Worm (Caenorhabditis elegans) whole organism, young adult: ENCODE data around the gene M142.5.

Experiments used
- B0261.1 ChIP-seq: sonication (generic microtip); optimal IDR thresholded peaks from 2 replicates; lab custom pipeline; 2016; ENCODE audit warnings: mild to moderate bottlenecking, missing genetic modification characterization, moderate library complexity, missing compliant biosample characterization
- F33H1.4 ChIP-seq: fragments of 200-800 bp; sonication (Bioruptor generic); IDR thresholded peaks from 2 replicates; pipeline ENCODE4 v1.3.6; 2022; ENCODE audit warnings: missing genetic modification reagents, missing genetic modification characterization, missing compliant biosample characterization
- F55B11.4 ChIP-seq: sonication (generic microtip); optimal IDR thresholded peaks from 2 replicates; lab custom pipeline; 2016; ENCODE audit warnings: missing compliant biosample characterization, missing genetic modification characterization, borderline replicate concordance; ENCODE audit not compliant: insufficient read depth
- attf-5 ChIP-seq: fragments of 200-800 bp; sonication (Bioruptor generic); optimal IDR thresholded peaks from 2 replicates; lab custom pipeline; 2018; ENCODE audit warnings: mild to moderate bottlenecking, missing genetic modification characterization, missing compliant biosample characterization
- ceh-40 ChIP-seq: fragments of 200-800 bp; sonication (Bioruptor generic); IDR thresholded peaks from 2 replicates; pipeline ENCODE4 v1.3.6; 2022; ENCODE audit warnings: missing genetic modification characterization, missing compliant biosample characterization
- ceh-58 ChIP-seq: fragments of 200-800 bp; sonication (Bioruptor generic); IDR thresholded peaks from 2 replicates; pipeline ENCODE4 v1.3.6; 2022; ENCODE audit warnings: missing genetic modification characterization, missing compliant biosample characterization
- chd-7 ChIP-seq: sonication (generic microtip); optimal IDR thresholded peaks from 2 replicates; lab custom pipeline; 2016; ENCODE audit warnings: mild to moderate bottlenecking, missing genetic modification characterization, moderate library complexity, missing compliant biosample characterization
- dpff-1 ChIP-seq: sonication (generic microtip); optimal IDR thresholded peaks from 2 replicates; lab custom pipeline; 2017; ENCODE audit warnings: mild to moderate bottlenecking, missing genetic modification characterization, missing compliant biosample characterization
- egl-18 ChIP-seq: fragments of 200-800 bp; sonication (Bioruptor generic); IDR thresholded peaks from 2 replicates; pipeline ENCODE4 v1.3.6; 2022; ENCODE audit warnings: missing genetic modification reagents, missing genetic modification characterization, missing compliant biosample characterization
- egrh-3 ChIP-seq: fragments of 200-800 bp; sonication (Bioruptor generic); IDR thresholded peaks from 2 replicates; pipeline ENCODE4 v1.3.6; 2022; ENCODE audit warnings: missing genetic modification reagents, missing genetic modification characterization, missing compliant biosample characterization
- hlh-12 ChIP-seq: sonication (generic microtip); optimal IDR thresholded peaks from 2 replicates; lab custom pipeline; 2016; ENCODE audit warnings: missing genetic modification characterization, missing compliant biosample characterization
- hsf-1 ChIP-seq: fragments of 200-800 bp; sonication (Bioruptor generic); IDR thresholded peaks from 2 replicates; pipeline ENCODE4 v1.3.6; 2022; ENCODE audit warnings: missing genetic modification reagents, missing genetic modification characterization, missing compliant biosample characterization
- lsl-1 ChIP-seq: fragments of 200-800 bp; sonication (Bioruptor generic); optimal IDR thresholded peaks from 2 replicates; lab custom pipeline; 2018; ENCODE audit warnings: mild to moderate bottlenecking, missing genetic modification characterization, moderate library complexity, missing compliant biosample characterization
- mcd-1 ChIP-seq: fragments of 200-800 bp; sonication (Bioruptor generic); IDR thresholded peaks from 2 replicates; pipeline ENCODE4 v1.3.6; 2022; ENCODE audit warnings: missing genetic modification reagents, missing genetic modification characterization, missing compliant biosample characterization
- mes-4 ChIP-seq: sonication (generic microtip); optimal IDR thresholded peaks from 2 replicates; lab custom pipeline; 2016; ENCODE audit warnings: missing genotype, missing genetic modification characterization, missing compliant biosample characterization
- mxl-1 ChIP-seq: sonication (generic microtip); optimal IDR thresholded peaks from 2 replicates; lab custom pipeline; 2016; ENCODE audit warnings: missing genetic modification characterization, missing compliant biosample characterization
- nhr-27 ChIP-seq: fragments of 200-800 bp; sonication (Bioruptor generic); optimal IDR thresholded peaks from 2 replicates; lab custom pipeline; 2018; ENCODE audit warnings: mild to moderate bottlenecking, missing genetic modification characterization, moderate library complexity, missing compliant biosample characterization
- pbrm-1 ChIP-seq: fragments of 200-800 bp; sonication (Bioruptor generic); IDR thresholded peaks from 2 replicates; pipeline ENCODE4 v1.3.6; 2022; ENCODE audit warnings: missing genetic modification reagents, missing genetic modification characterization, missing compliant biosample characterization
- pha-4 ChIP-seq: fragments of 150-350 bp; sonication (generic microtip); optimal IDR thresholded peaks from 2 replicates; lab custom pipeline; 2014; ENCODE audit warnings: missing biosample characterization, missing genetic modification reagents, missing genetic modification characterization
- rec-8 ChIP-seq, 2 experiments: sonication (generic microtip); optimal IDR thresholded peaks; 2 replicates each; lab custom pipeline; 2016; ENCODE audit warnings: mild to moderate bottlenecking in 2 of 2, missing genetic modification characterization in 2 of 2, missing genetic modification reagents in 2 of 2, missing genotype in 2 of 2, missing biosample characterization in 1 of 2, missing compliant biosample characterization in 1 of 2, moderate library complexity in 1 of 2
- repo-1 ChIP-seq: sonication (generic microtip); optimal IDR thresholded peaks from 2 replicates; lab custom pipeline; 2017; ENCODE audit warnings: mild to moderate bottlenecking, missing genetic modification characterization, missing compliant biosample characterization
- snpc-1.1 ChIP-seq: sonication (generic microtip); optimal IDR thresholded peaks from 2 replicates; lab custom pipeline; 2017; ENCODE audit warnings: missing genetic modification characterization, mild to moderate bottlenecking, missing compliant biosample characterization, antibody characterized with exemption, moderate library complexity, missing genotype, missing genetic modification reagents; ENCODE audit not compliant: insufficient read depth
- snpc-3.4 ChIP-seq: sonication (generic microtip); optimal IDR thresholded peaks from 2 replicates; lab custom pipeline; 2017; ENCODE audit warnings: missing genetic modification characterization, mild to moderate bottlenecking, missing compliant biosample characterization, antibody characterized with exemption, moderate library complexity, missing genotype, missing genetic modification reagents
- sptf-2 ChIP-seq: fragments of 200-800 bp; sonication (Bioruptor generic); optimal IDR thresholded peaks from 2 replicates; lab custom pipeline; 2018; ENCODE audit warnings: mild to moderate bottlenecking, missing genetic modification characterization, missing compliant biosample characterization
- tbp1 ChIP-seq: fragments of 200-800 bp; sonication (Bioruptor generic); optimal IDR thresholded peaks from 2 replicates; lab custom pipeline; 2018; ENCODE audit warnings: mild to moderate bottlenecking, missing genetic modification characterization, missing compliant biosample characterization
- tbx-9 ChIP-seq: sonication (generic microtip); optimal IDR thresholded peaks from 2 replicates; lab custom pipeline; 2016; ENCODE audit warnings: borderline replicate concordance, missing genetic modification characterization, inconsistent platforms, missing compliant biosample characterization
- unc-130 ChIP-seq: sonication (generic microtip); optimal IDR thresholded peaks from 2 replicates; lab custom pipeline; 2016; ENCODE audit warnings: missing genetic modification reagents, missing genetic modification characterization, missing compliant biosample characterization
- unc-62 ChIP-seq: fragments of 150-350 bp; optimal IDR thresholded peaks from 2 replicates; lab custom pipeline; 2014; ENCODE audit warnings: missing biosample characterization, missing genetic modification reagents, missing genetic modification characterization
- zfh-2 ChIP-seq: fragments of 200-800 bp; sonication (Bioruptor generic); conservative IDR thresholded peaks from 2 replicates; pipeline ENCODE4 v1.3.6; 2022; ENCODE audit warnings: missing genetic modification reagents, missing genetic modification characterization, missing compliant biosample characterization
- zim-3 ChIP-seq: sonication (generic microtip); optimal IDR thresholded peaks from 2 replicates; lab custom pipeline; 2017; ENCODE audit warnings: mild to moderate bottlenecking, missing genetic modification characterization, moderate library complexity, missing compliant biosample characterization
- ztf-3 ChIP-seq: fragments of 200-800 bp; sonication (Bioruptor generic); optimal IDR thresholded peaks from 2 replicates; lab custom pipeline; 2018; ENCODE audit warnings: mild to moderate bottlenecking, missing genetic modification characterization, missing compliant biosample characterization
- ztf-6 ChIP-seq: fragments of 200-800 bp; sonication (Bioruptor generic); IDR thresholded peaks from 2 replicates; pipeline ENCODE4 v1.3.6; 2022; ENCODE audit warnings: missing genetic modification reagents, missing genetic modification characterization, missing compliant biosample characterization

Gene M142.5

DNA sequence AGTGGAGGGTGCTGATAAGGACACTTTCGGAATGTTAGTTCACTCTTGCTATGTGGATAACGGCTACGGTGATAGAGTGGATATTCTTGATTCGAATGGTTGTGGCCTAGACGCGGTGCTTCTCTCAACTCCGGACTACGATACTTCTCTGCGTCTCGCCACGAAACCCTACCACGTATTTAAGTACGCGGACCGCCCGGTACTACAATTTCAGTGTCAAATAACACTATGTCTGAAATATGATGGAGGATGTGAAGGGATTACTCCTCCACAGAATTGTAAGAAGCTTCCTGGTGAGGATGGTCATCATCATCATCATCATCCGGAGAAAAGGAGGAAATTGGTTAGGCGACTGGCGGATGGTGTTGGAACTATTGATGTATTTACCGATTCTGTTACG, 16.0 kb upstream of the M142.5 start:
- TF ChIP-seq unc-130 (GFP tag; lab: Kevin White, UChicago) = no peak

- no peak for TF ChIP-seq attf-5 (GFP tag; lab: Kevin White, UChicago)
These were observed 11.0 kb upstream of the M142.5 start, which contains the start of gene vab-7 for ce11 chrIII:10920044-10920443. TSS of gene vab-7 (plus strand) at chrIII:10920344.

DNA sequence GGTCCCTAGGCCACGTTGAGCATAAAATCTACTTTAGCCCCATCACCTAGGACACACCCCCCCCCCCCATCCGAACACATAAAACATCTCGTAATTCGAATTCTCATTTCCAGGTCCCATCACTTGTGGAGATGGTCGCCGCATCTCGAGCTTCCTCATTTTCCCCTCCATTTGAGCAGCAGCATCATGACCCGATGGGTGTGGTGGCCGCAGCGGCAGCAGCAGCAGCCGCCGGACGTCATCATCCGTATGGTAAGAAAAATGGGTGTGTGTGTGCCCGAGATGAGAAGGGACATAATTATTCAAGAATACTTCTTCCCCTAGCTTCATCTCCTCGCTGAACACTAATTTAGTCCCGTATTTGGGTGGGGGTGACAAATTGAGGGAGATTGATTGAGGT, 9.5 kb upstream of the M142.5 start:
- TF ChIP-seq unc-130 (GFP tag; lab: Kevin White, UChicago) (no peak), snpc-3.4 (tag; lab: Kevin White, UChicago) (no peak), hsf-1 (GFP tag; lab: Robert Waterston, UW) (no peak), pbrm-1 (GFP tag; lab: Robert Waterston, UW) (no peak), snpc-1.1 (no peak), zfh-2 (peak; percentile 81), tbx-9 (tag; lab: Kevin White, UChicago) (no peak), tbp1 (no peak)
- TF ChIP-seq, all 124 proteins: peak for 1

- TF ChIP-seq F55B11.4 (tag; lab: Kevin White, UChicago) = no peak
- no peak for TF ChIP-seq chd-7 (tag; lab: Kevin White, UChicago)
- no peak for TF ChIP-seq unc-62 (GFP tag; lab: Kevin White, UChicago)
- TF ChIP-seq pbrm-1 (GFP tag; lab: Robert Waterston, UW) = no peak
- TF ChIP-seq mes-4 (tag; lab: Kevin White, UChicago) = no peak
- no peak for TF ChIP-seq ceh-40 (GFP tag; lab: Robert Waterston, UW)
- TF ChIP-seq egl-18 = no peak
- no peak for TF ChIP-seq B0261.1 (tag; lab: Kevin White, UChicago)
- TF ChIP-seq repo-1 (tag; lab: Kevin White, UChicago) = no peak
- TF ChIP-seq hlh-12 (tag; lab: Kevin White, UChicago) = no peak
- TF ChIP-seq sptf-2 = no peak
- no peak for TF ChIP-seq ztf-3 (GFP tag; lab: Kevin White, UChicago)
- TF ChIP-seq ztf-6 (GFP tag; lab: Robert Waterston, UW) = no peak
- no peak for TF ChIP-seq F33H1.4 (GFP tag; lab: Robert Waterston, UW)
- TF ChIP-seq unc-130 (GFP tag; lab: Kevin White, UChicago) = no peak
- TF ChIP-seq nhr-27 = no peak
- no peak for TF ChIP-seq rec-8 (tag; optimal IDR thresholded peaks at IDR 0.05; lab: Kevin White, UChicago)
- TF ChIP-seq dpff-1 (tag; lab: Kevin White, UChicago) = no peak
- TF ChIP-seq attf-5 (GFP tag; lab: Kevin White, UChicago) = no peak
These were observed 7.5 kb upstream of the M142.5 start for ce11 chrIII:10923539-10923938.

DNA sequence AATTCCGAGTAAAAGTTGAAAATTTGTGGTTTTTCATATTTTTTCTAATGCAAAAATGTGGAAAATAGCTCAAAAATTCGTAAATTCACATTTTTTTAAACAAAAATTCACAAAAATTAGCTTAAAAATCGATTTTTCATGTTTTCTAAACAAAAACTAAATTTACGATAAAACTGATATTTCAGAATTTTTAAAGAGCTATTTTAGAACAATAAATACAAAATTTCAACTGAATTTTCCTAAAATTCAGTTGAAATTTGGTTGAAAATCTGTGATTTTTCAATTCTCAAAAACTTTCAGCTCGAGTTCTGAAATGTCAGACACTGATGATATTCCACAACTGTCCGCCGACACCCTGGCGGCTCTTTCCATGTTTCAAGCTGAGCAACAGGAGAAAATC, 2.3 kb downstream of the M142.5 start, which contains the start of gene M142.8:
M142.8 (plus strand) TSS at position 301 of the 400 bp plus-strand sequence.
- TF ChIP-seq chd-7 (tag; lab: Kevin White, UChicago) = no peak
- TF ChIP-seq egrh-3 (GFP tag; lab: Robert Waterston, UW) = no peak
- TF ChIP-seq zim-3 (tag; lab: Kevin White, UChicago) = no peak
- TF ChIP-seq ceh-58 = no peak
- no peak for TF ChIP-seq mcd-1 (GFP tag; lab: Robert Waterston, UW)
- TF ChIP-seq mxl-1 (tag; lab: Kevin White, UChicago) = no peak
- no peak for TF ChIP-seq snpc-1.1
- no peak for TF ChIP-seq lsl-1 (GFP tag; lab: Kevin White, UChicago)
- TF ChIP-seq pha-4 (tag; lab: Kevin White, UChicago) = no peak
- no peak for TF ChIP-seq ztf-6 (GFP tag; lab: Robert Waterston, UW)
- TF ChIP-seq, all 124 proteins: peak for 0
